Fruit fly (Drosophila melanogaster) whole organism, embryonic: Measurements from ENCODE around the gene mora.
A peak's percentile ranks its signal among the peaks of the same experiment; 100 is the strongest.

Source experiments
- CG10462 ChIP-seq: fragments of 200-800 bp; sonication (Bioruptor generic); optimal IDR thresholded peaks from 2 replicates; lab custom pipeline; 2016; ENCODE audit warnings: missing biosample characterization, missing genetic modification characterization
- CG10959 ChIP-seq: fragments of 200-800 bp; sonication (Bioruptor generic); IDR thresholded peaks from 2 replicates; pipeline ENCODE4 v1.3.6; 2022; ENCODE audit warnings: missing biosample characterization, missing genetic modification characterization
- CG12744 ChIP-seq: fragments of 200-800 bp; sonication (Bioruptor generic); optimal IDR thresholded peaks from 2 replicates; lab custom pipeline; 2016; ENCODE audit warnings: missing biosample characterization, missing genetic modification characterization
- CG15073 ChIP-seq: fragments of 200-800 bp; sonication (Bioruptor generic); optimal IDR thresholded peaks from 2 replicates; lab custom pipeline; 2016; ENCODE audit warnings: missing biosample characterization, missing genetic modification characterization
- CG17328 ChIP-seq: fragments of 200-800 bp; sonication (Bioruptor generic); IDR thresholded peaks from 2 replicates; pipeline ENCODE4 v1.3.6; 2022; ENCODE audit warnings: missing biosample characterization, missing genetic modification characterization
- CG17359 ChIP-seq: fragments of 200-800 bp; sonication (Bioruptor generic); optimal IDR thresholded peaks from 3 replicates; lab custom pipeline; 2018; ENCODE audit warnings: missing biosample characterization, mild to moderate bottlenecking, missing genetic modification characterization, moderate library complexity
- CG17361 ChIP-seq: fragments of 200-800 bp; sonication (Bioruptor generic); IDR thresholded peaks from 3 replicates; pipeline ENCODE4 v1.3.6; 2022; ENCODE audit warnings: missing biosample characterization, missing genetic modification characterization
- CG18599 ChIP-seq: fragments of 200-800 bp; sonication (Bioruptor generic); optimal IDR thresholded peaks from 3 replicates; lab custom pipeline; 2017; ENCODE audit warnings: missing biosample characterization, missing genetic modification characterization, mild to moderate bottlenecking, moderate library complexity, missing genetic modification reagents
- CG2116 ChIP-seq: fragments of 200-800 bp; sonication (Bioruptor generic); optimal IDR thresholded peaks from 3 replicates; lab custom pipeline; 2018; ENCODE audit warnings: missing biosample characterization, mild to moderate bottlenecking, missing genetic modification characterization
- CG31388 ChIP-seq: fragments of 200-800 bp; sonication (Bioruptor generic); optimal IDR thresholded peaks from 2 replicates; lab custom pipeline; 2016; ENCODE audit warnings: missing biosample characterization, missing genetic modification characterization
- CG3163 ChIP-seq: fragments of 200-800 bp; sonication (Bioruptor generic); optimal IDR thresholded peaks from 3 replicates; lab custom pipeline; 2016; ENCODE audit warnings: missing biosample characterization, missing genetic modification characterization
- CG3281 ChIP-seq: fragments of 200-800 bp; sonication (Bioruptor generic); optimal IDR thresholded peaks from 3 replicates; lab custom pipeline; 2017; ENCODE audit warnings: missing biosample characterization, mild to moderate bottlenecking, missing genetic modification characterization
- CG3726 ChIP-seq: fragments of 200-800 bp; sonication (Bioruptor generic); IDR thresholded peaks from 3 replicates; pipeline ENCODE4, ENCODE4 v1.3.6; 2022; ENCODE audit warnings: missing biosample characterization, missing genetic modification characterization
- CG4282 ChIP-seq: fragments of 200-800 bp; sonication (Bioruptor generic); optimal IDR thresholded peaks from 2 replicates; lab custom pipeline; 2016; ENCODE audit warnings: missing biosample characterization, missing genetic modification characterization
- CG4617 ChIP-seq: fragments of 200-800 bp; sonication (Bioruptor generic); optimal IDR thresholded peaks from 3 replicates; lab custom pipeline; 2016; ENCODE audit warnings: missing biosample characterization, missing genetic modification characterization, borderline replicate concordance
- CG4730 ChIP-seq: fragments of 200-800 bp; sonication (Bioruptor generic); IDR thresholded peaks from 2 replicates; pipeline ENCODE4 v1.3.6; 2022; ENCODE audit warnings: missing biosample characterization, missing genetic modification characterization
- CG6175 ChIP-seq: fragments of 200-800 bp; sonication (Bioruptor generic); IDR thresholded peaks from 3 replicates; pipeline ENCODE4 v1.3.6; 2022; ENCODE audit warnings: missing biosample characterization, missing genetic modification characterization
- CG6654 ChIP-seq: fragments of 200-800 bp; sonication (Bioruptor generic); optimal IDR thresholded peaks from 2 replicates; lab custom pipeline; 2017; ENCODE audit warnings: missing biosample characterization, mild to moderate bottlenecking, missing genetic modification characterization
- CG6813 ChIP-seq: fragments of 200-800 bp; sonication (Bioruptor generic); optimal IDR thresholded peaks from 2 replicates; lab custom pipeline; 2017; ENCODE audit warnings: missing biosample characterization, missing genetic modification characterization, mild to moderate bottlenecking, moderate library complexity, missing genetic modification reagents
- CG8281 ChIP-seq: fragments of 200-800 bp; sonication (Bioruptor generic); optimal IDR thresholded peaks from 2 replicates; lab custom pipeline; 2018; ENCODE audit warnings: missing biosample characterization, mild to moderate bottlenecking, missing genetic modification characterization, moderate library complexity
- CG8765 ChIP-seq: fragments of 200-800 bp; sonication (Bioruptor generic); IDR thresholded peaks from 2 replicates; pipeline ENCODE4 v1.3.6; 2022; ENCODE audit warnings: missing biosample characterization, missing genetic modification characterization
- CG9215 ChIP-seq: fragments of 200-800 bp; sonication (Bioruptor generic); IDR thresholded peaks from 2 replicates; pipeline ENCODE4 v1.3.6; 2022; ENCODE audit warnings: missing biosample characterization, missing genetic modification characterization
- CHES-1-like ChIP-seq: fragments of 200-800 bp; sonication (Bioruptor generic); optimal IDR thresholded peaks from 2 replicates; lab custom pipeline; 2016; ENCODE audit warnings: missing biosample characterization, missing genetic modification characterization
- Ets97D ChIP-seq: fragments of 200-800 bp; sonication (Bioruptor generic); optimal IDR thresholded peaks from 3 replicates; lab custom pipeline; 2016; ENCODE audit warnings: missing biosample characterization, missing genetic modification characterization
- Gsc ChIP-seq: fragments of 200-800 bp; sonication (Bioruptor generic); IDR thresholded peaks from 2 replicates; pipeline ENCODE4 v1.3.6; 2022; ENCODE audit warnings: missing biosample characterization, missing genetic modification characterization
- Gug ChIP-seq: fragments of 200-800 bp; sonication (Bioruptor generic); IDR thresholded peaks from 4 replicates; pipeline ENCODE4 v1.3.6; 2022; ENCODE audit warnings: missing biosample characterization, missing genetic modification characterization
- HLH3B ChIP-seq: fragments of 200-800 bp; sonication (Bioruptor generic); IDR thresholded peaks from 2 replicates; pipeline ENCODE4 v1.3.6; 2022; ENCODE audit warnings: missing biosample characterization, missing genetic modification characterization
- HmgZ ChIP-seq: fragments of 200-800 bp; sonication (Bioruptor generic); optimal IDR thresholded peaks from 2 replicates; lab custom pipeline; 2018; ENCODE audit warnings: missing biosample characterization, mild to moderate bottlenecking, missing genetic modification characterization
- Hmx ChIP-seq: fragments of 200-800 bp; sonication (Bioruptor generic); optimal IDR thresholded peaks from 2 replicates; lab custom pipeline; 2016; ENCODE audit warnings: missing biosample characterization, missing genetic modification characterization
- Sox102F ChIP-seq: fragments of 200-800 bp; sonication (Bioruptor generic); optimal IDR thresholded peaks from 2 replicates; lab custom pipeline; 2018; ENCODE audit warnings: missing biosample characterization, mild to moderate bottlenecking, missing genetic modification characterization, moderate library complexity
- Spps ChIP-seq: fragments of 200-800 bp; sonication (Bioruptor generic); optimal IDR thresholded peaks from 2 replicates; lab custom pipeline; 2018; ENCODE audit warnings: missing biosample characterization, mild to moderate bottlenecking, missing genetic modification characterization
- TFAM ChIP-seq: fragments of 200-800 bp; sonication (Bioruptor generic); optimal IDR thresholded peaks from 2 replicates; lab custom pipeline; 2017; ENCODE audit warnings: missing biosample characterization, missing genetic modification characterization, inconsistent platforms
- Vsx1 ChIP-seq: fragments of 200-800 bp; sonication (Bioruptor generic); optimal IDR thresholded peaks from 2 replicates; lab custom pipeline; 2017; ENCODE audit warnings: missing biosample characterization, mild to moderate bottlenecking, missing genetic modification characterization, missing genetic modification reagents
- Xbp1 ChIP-seq: fragments of 200-800 bp; sonication (Bioruptor generic); optimal IDR thresholded peaks from 3 replicates; lab custom pipeline; 2016; ENCODE audit warnings: missing biosample characterization, mild to moderate bottlenecking, missing genetic modification characterization
- br ChIP-seq: fragments of >200 bp; optimal IDR thresholded peaks from 2 replicates; lab custom pipeline; 2017
- cato ChIP-seq: fragments of 200-800 bp; sonication (Bioruptor generic); optimal IDR thresholded peaks from 2 replicates; lab custom pipeline; 2016; ENCODE audit warnings: missing biosample characterization, missing genetic modification characterization, borderline replicate concordance
- dati ChIP-seq: fragments of 200-800 bp; sonication (Bioruptor generic); IDR thresholded peaks from 2 replicates; pipeline ENCODE4 v1.3.6; 2022; ENCODE audit warnings: missing biosample characterization, missing genetic modification characterization
- dm ChIP-seq: fragments of 200-800 bp; sonication (Bioruptor generic); optimal IDR thresholded peaks from 3 replicates; lab custom pipeline; 2016; ENCODE audit warnings: missing biosample characterization, missing genetic modification characterization
- ewg ChIP-seq: fragments of 200-800 bp; sonication (Bioruptor generic); optimal IDR thresholded peaks from 3 replicates; lab custom pipeline; 2017; ENCODE audit warnings: mild to moderate bottlenecking, missing biosample characterization, missing genetic modification reagents, missing genetic modification characterization
- gem ChIP-seq: fragments of 200-800 bp; sonication (Bioruptor generic); optimal IDR thresholded peaks from 2 replicates; lab custom pipeline; 2019; ENCODE audit warnings: missing biosample characterization, mild to moderate bottlenecking, missing genetic modification characterization, moderate library complexity
- ind ChIP-seq: fragments of 200-800 bp; sonication (Bioruptor generic); optimal IDR thresholded peaks from 3 replicates; lab custom pipeline; 2016; ENCODE audit warnings: missing biosample characterization, missing genetic modification characterization
- maf-S ChIP-seq: fragments of 200-800 bp; sonication (Bioruptor generic); optimal IDR thresholded peaks from 2 replicates; lab custom pipeline; 2016; ENCODE audit warnings: missing biosample characterization, missing genetic modification characterization
- nerfin-1 ChIP-seq: fragments of 200-800 bp; sonication (Bioruptor generic); optimal IDR thresholded peaks from 3 replicates; lab custom pipeline; 2019; ENCODE audit warnings: missing biosample characterization, mild to moderate bottlenecking, missing genetic modification characterization, moderate library complexity
- org-1 ChIP-seq: fragments of 200-800 bp; sonication (Bioruptor generic); optimal IDR thresholded peaks from 2 replicates; lab custom pipeline; 2017; ENCODE audit warnings: missing biosample characterization, missing genetic modification characterization
- pb ChIP-seq: fragments of 200-800 bp; sonication (Bioruptor generic); optimal IDR thresholded peaks from 3 replicates; lab custom pipeline; 2016; ENCODE audit warnings: missing biosample characterization, missing genetic modification characterization
- sens-2 ChIP-seq: fragments of 200-800 bp; sonication (Bioruptor generic); IDR thresholded peaks from 2 replicates; pipeline ENCODE4 v1.3.6; 2022; ENCODE audit warnings: missing biosample characterization, missing genetic modification characterization
- tll ChIP-seq, 2 experiments: fragments of 200-800 bp in 1 of 2; fragments of >200 bp in 1 of 2; sonication (Bioruptor generic) in 1 of 2; optimal IDR thresholded peaks; 2 replicates each; lab custom pipeline; 2017 to 2019; ENCODE audit warnings: missing biosample characterization in 2 of 2, missing genetic modification characterization in 2 of 2, mild to moderate bottlenecking in 1 of 2, moderate library complexity in 1 of 2
- tx ChIP-seq: fragments of 200-800 bp; sonication (Bioruptor generic); optimal IDR thresholded peaks from 2 replicates; lab custom pipeline; 2016; ENCODE audit warnings: missing biosample characterization, missing genetic modification characterization
- wor ChIP-seq: fragments of 200-800 bp; sonication (Bioruptor generic); IDR thresholded peaks from 2 replicates; pipeline ENCODE4 v1.3.6; 2022; ENCODE audit warnings: missing biosample characterization, missing genetic modification characterization

Gene mora

DNA sequence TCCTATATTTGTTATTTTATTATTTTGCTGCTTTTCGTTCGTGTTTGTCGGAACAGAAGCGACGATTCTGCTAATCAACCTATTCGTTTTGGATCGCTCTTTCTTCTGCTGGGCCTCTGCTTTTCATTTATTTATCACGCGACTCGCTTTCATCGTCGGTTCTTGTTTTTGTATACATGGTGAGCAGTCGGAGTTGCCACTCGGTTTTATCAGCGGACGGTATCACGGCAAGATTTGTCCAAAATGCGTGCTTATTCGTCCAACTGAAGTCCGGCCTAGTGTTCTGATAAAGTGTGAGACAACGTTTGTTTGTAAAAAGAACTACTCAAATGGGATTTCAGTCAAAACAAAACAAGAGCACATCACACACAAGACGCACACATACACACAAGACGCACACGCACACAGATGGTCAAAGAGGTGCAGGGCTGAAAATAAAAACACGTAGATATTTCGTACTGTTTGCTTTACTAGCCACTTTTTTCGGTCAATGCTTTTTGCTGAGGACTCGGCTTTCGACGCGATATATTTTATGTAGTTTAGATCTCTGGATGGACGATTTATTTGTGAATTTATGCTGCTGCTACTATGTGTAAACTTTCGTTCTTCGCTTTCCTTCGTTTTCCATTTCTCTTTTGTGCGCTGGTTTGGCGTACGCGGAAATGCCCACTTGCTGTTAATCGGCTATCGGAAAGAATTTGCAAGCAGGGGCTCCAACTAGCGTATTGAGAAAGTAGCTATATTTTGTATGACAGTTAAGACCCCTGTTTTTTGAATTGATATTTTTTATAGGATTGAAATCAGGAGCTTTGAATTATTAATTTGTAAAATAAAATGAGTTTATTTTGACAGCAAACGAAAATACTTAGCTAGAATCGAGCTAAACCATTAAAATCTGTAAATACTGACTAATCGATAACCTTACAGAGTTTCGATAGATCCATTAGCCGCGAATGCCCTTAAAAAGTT lies 35.5 kb downstream of the mora start, which contains the start of gene twin (continued):
- TF ChIP-seq ind (GFP tag; lab: Kevin White, UChicago) (peak; percentile 64), Spps (tag; lab: Kevin White, UChicago) (peak; percentile 54), CG8281 (no peak), nerfin-1 (tag; lab: Kevin White, UChicago) (peak; percentile 31), CG4730 (GFP tag; lab: Robert Waterston, UW) (no peak), CG15073 (GFP tag; lab: Kevin White, UChicago) (no peak), br (lab: Kevin White, UChicago) (no peak), cato (GFP tag; lab: Kevin White, UChicago) (no peak), CG12744 (GFP tag; lab: Kevin White, UChicago) (peak; percentile 4), CG10959 (GFP tag; lab: Robert Waterston, UW) (no peak), Hmx (GFP tag; lab: Kevin White, UChicago) (peak; percentile 47), Gug (GFP tag; lab: Robert Waterston, UW) (peak; percentile 61; the same call in 1 of the 4 replicates), CG3163 (GFP tag; lab: Kevin White, UChicago) (peak; percentile 3), Vsx1 (no peak), org-1 (no peak), CG17361 (GFP tag; lab: Robert Waterston, UW) (peak; percentile 70), sens-2 (no peak), wor (GFP tag; lab: Robert Waterston, UW) (no peak), tll (GFP tag; optimal IDR thresholded peaks at IDR 0.05; lab: Kevin White, UChicago) (no peak), TFAM (GFP tag; lab: Kevin White, UChicago) (no peak), CG3281 (GFP tag; lab: Kevin White, UChicago) (peak; percentile 30), CG4282 (GFP tag; lab: Kevin White, UChicago) (peak; percentile 68), maf-S (GFP tag; lab: Kevin White, UChicago) (peak; percentile 60), HmgZ (tag; lab: Kevin White, UChicago) (peak; percentile 47), dm (peak; percentile 22), CG8765 (GFP tag; lab: Robert Waterston, UW) (no peak), CG9215 (GFP tag; lab: Robert Waterston, UW) (no peak; the same call in 1 of the 2 replicates), Sox102F (no peak), CG3726 (GFP tag; lab: Robert Waterston, UW) (no peak), CG17359 (tag; lab: Kevin White, UChicago) (peak; percentile 35), CG4617 (GFP tag; lab: Kevin White, UChicago) (peak; percentile 62), dati (GFP tag; lab: Robert Waterston, UW) (no peak), gem (tag; lab: Kevin White, UChicago) (peak; percentile 74), CG6813 (GFP tag; lab: Kevin White, UChicago) (no peak), CG6175 (no peak), ewg (GFP tag; lab: Kevin White, UChicago) (peak; percentile 27), Ets97D (peak; percentile 79), Xbp1 (GFP tag; lab: Kevin White, UChicago) (peak; percentile 70), CG17328 (GFP tag; lab: Robert Waterston, UW) (peak; percentile 50; the same call in 1 of the 2 replicates), CHES-1-like (peak; percentile 72), Gsc (GFP tag; lab: Robert Waterston, UW) (no peak), CG6654 (GFP tag; lab: Kevin White, UChicago) (no peak), pb (GFP tag; lab: Kevin White, UChicago) (peak; percentile 35), CG2116 (GFP tag; lab: Kevin White, UChicago) (peak; percentile 91), tx (peak; percentile 72), CG31388 (no peak), HLH3B (GFP tag; lab: Robert Waterston, UW) (0 out of 2 replicates have a peak, but pooled peaks have one; percentile 16), CG18599 (GFP tag; lab: Kevin White, UChicago) (peak; percentile 53), CG10462 (GFP tag; lab: Kevin White, UChicago) (no peak)
